Worm (Caenorhabditis elegans): Measurements from ENCODE around the gene clp-10.

DNA sequence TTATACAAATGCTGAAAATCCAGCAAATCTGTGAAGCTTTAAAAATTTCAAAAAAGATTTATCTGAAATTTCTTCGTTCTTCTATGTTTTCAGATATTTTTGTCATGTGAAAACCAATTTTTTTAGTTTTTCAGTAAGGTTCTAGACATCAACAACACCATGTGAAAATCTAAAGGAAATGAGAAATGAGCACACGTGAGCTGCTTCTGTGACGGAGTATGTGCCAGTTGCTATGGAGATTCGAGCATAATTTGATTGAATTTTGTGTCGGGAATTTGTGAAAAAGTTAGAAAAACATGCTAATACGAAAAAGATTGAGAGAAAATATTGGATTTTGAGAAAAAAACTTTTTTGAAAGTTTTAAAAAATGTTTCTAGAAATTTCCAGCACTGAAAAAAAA, 6.4 kb downstream of the clp-10 start:
- no peak for TF ChIP-seq ama-1 (optimal IDR thresholded peaks at IDR 0.05)
- TF ChIP-seq hmg-4 (GFP tag; optimal IDR thresholded peaks at IDR 0.05), result no peak
- no peak for TF ChIP-seq flt-1 (GFP tag; IDR thresholded peaks at IDR 0.05)
- TF ChIP-seq hmbx-1 (tag; optimal IDR thresholded peaks at IDR 0.05), result no peak

Data from whole organism, early embryonic.